5 fruit fly cellular contexts compared by ENCODE assay signal in genomic region chrX:20159679-20160140, dm6.
A peak's percentile ranks its signal among the peaks of the same experiment; 100 is the strongest.
TF ChIP-seq lines count a peak whose summit lies in the region.

Rab35 (minus strand) TSS chrX:20159872.

- TF ChIP-seq CTCF in whole organism, embryonic (GFP tag; optimal IDR thresholded peaks at IDR 0.05; lab: Kevin White, UChicago): no peak

TF ChIP-seq in whole organism, adult, 20 proteins besides CTCF, POLR2A, EP300 and RAD21:
- TF ChIP-seq cnc (optimal IDR thresholded peaks at IDR 0.05; lab: Kevin White, UChicago) (no peak), Crg-1 (GFP tag; optimal IDR thresholded peaks at IDR 0.05; lab: Kevin White, UChicago) (peak; percentile 30), CG7101 (tag; optimal IDR thresholded peaks at IDR 0.05; lab: Kevin White, UChicago) (peak; percentile 5), toe (GFP tag; optimal IDR thresholded peaks at IDR 0.05; lab: Kevin White, UChicago) (peak; percentile 50), ovo (GFP tag; optimal IDR thresholded peaks at IDR 0.05; lab: Kevin White, UChicago) (no peak), CG5204 (GFP tag; optimal IDR thresholded peaks at IDR 0.05; lab: Kevin White, UChicago) (peak; percentile 17), CG11617 (GFP tag; optimal IDR thresholded peaks at IDR 0.05; lab: Kevin White, UChicago) (no peak), bab1 (GFP tag; optimal IDR thresholded peaks at IDR 0.05; lab: Kevin White, UChicago) (peak; percentile 2), Hr96 (GFP tag; optimal IDR thresholded peaks at IDR 0.05; lab: Kevin White, UChicago) (no peak), pad (GFP tag; optimal IDR thresholded peaks at IDR 0.05; lab: Kevin White, UChicago) (peak; percentile 35), cic (GFP tag; optimal IDR thresholded peaks at IDR 0.05; lab: Kevin White, UChicago) (no peak), CG14711 (tag; optimal IDR thresholded peaks at IDR 0.05; lab: Kevin White, UChicago) (peak; percentile 9), CG1620 (GFP tag; optimal IDR thresholded peaks at IDR 0.05; lab: Kevin White, UChicago) (peak; percentile 74), Mnt (GFP tag; optimal IDR thresholded peaks at IDR 0.05; lab: Kevin White, UChicago) (peak; percentile 14), CG33017 (tag; optimal IDR thresholded peaks at IDR 0.05; lab: Kevin White, UChicago) (no peak)

TF ChIP-seq in whole organism, embryonic, 481 proteins besides CTCF, POLR2A, EP300 and RAD21 (continues in another document):
- TF ChIP-seq inv (GFP tag; IDR thresholded peaks at IDR 0.05; lab: Robert Waterston, UW; ENCODE audit: partially characterized antibody): peak; percentile 95
- TF ChIP-seq CG7963 (GFP tag; IDR thresholded peaks at IDR 0.05; lab: Robert Waterston, UW; ENCODE audit: partially characterized antibody): peak; percentile 86
- TF ChIP-seq HHEX (GFP tag; optimal IDR thresholded peaks at IDR 0.05; lab: Kevin White, UChicago): no peak
- TF ChIP-seq Dbx (GFP tag; IDR thresholded peaks at IDR 0.05; lab: Robert Waterston, UW): peak; percentile 41; the same call in 1 of the 3 replicates
- peak; percentile 47 for TF ChIP-seq CG30403 (GFP tag; optimal IDR thresholded peaks at IDR 0.05; lab: Kevin White, UChicago)
- TF ChIP-seq Hsf (GFP tag; optimal IDR thresholded peaks at IDR 0.05; lab: Kevin White, UChicago): peak; percentile 12
- peak; percentile 54 for TF ChIP-seq stwl (tag; optimal IDR thresholded peaks at IDR 0.05; lab: Kevin White, UChicago)
- TF ChIP-seq salm (tag; optimal IDR thresholded peaks at IDR 0.05; lab: Kevin White, UChicago): no peak
- TF ChIP-seq Ssrp (tag; optimal IDR thresholded peaks at IDR 0.05; lab: Kevin White, UChicago): no peak
- peak; percentile 91 for TF ChIP-seq amos (GFP tag; IDR thresholded peaks at IDR 0.05; lab: Robert Waterston, UW; ENCODE audit: partially characterized antibody)
- peak; percentile 96 for TF ChIP-seq Scr (GFP tag; IDR thresholded peaks at IDR 0.05; lab: Robert Waterston, UW; ENCODE audit: partially characterized antibody)
- peak; percentile 92 for TF ChIP-seq Sry-δ (GFP tag; optimal IDR thresholded peaks at IDR 0.05; lab: Kevin White, UChicago)
- no peak for TF ChIP-seq z (GFP tag; IDR thresholded peaks at IDR 0.05; lab: Robert Waterston, UW)
- peak; percentile 1 for TF ChIP-seq CG13424 (tag; optimal IDR thresholded peaks at IDR 0.05; lab: Kevin White, UChicago)
- TF ChIP-seq bcd (GFP tag; optimal IDR thresholded peaks at IDR 0.05; lab: Kevin White, UChicago): peak; percentile 0
- TF ChIP-seq CG14860 (GFP tag; IDR thresholded peaks at IDR 0.05; lab: Robert Waterston, UW; ENCODE audit: partially characterized antibody): peak; percentile 93
- no peak for TF ChIP-seq CG18011 (GFP tag; optimal IDR thresholded peaks at IDR 0.05; lab: Kevin White, UChicago)
- TF ChIP-seq CG10654 (GFP tag; optimal IDR thresholded peaks at IDR 0.05; lab: Kevin White, UChicago): peak; percentile 3

TF ChIP-seq in whole organism, prepupa, 60 proteins besides CTCF, POLR2A, EP300 and RAD21:
- TF ChIP-seq CG10631 (GFP tag; optimal IDR thresholded peaks at IDR 0.05; lab: Kevin White, UChicago) (peak; percentile 25), Hr39 (GFP tag; optimal IDR thresholded peaks at IDR 0.05; lab: Kevin White, UChicago) (peak; percentile 16), CG11294 (GFP tag; IDR thresholded peaks at IDR 0.05; lab: Robert Waterston, UW) (no peak), Eip78C (GFP tag; lab: Kevin White, UChicago) (peak; percentile 34), topi (GFP tag; optimal IDR thresholded peaks at IDR 0.05; lab: Kevin White, UChicago) (peak; percentile 11), esn (GFP tag; optimal IDR thresholded peaks at IDR 0.05; lab: Kevin White, UChicago) (peak; percentile 22), CG31627 (GFP tag; optimal IDR thresholded peaks at IDR 0.05; lab: Kevin White, UChicago) (no peak), CG6792 (GFP tag; optimal IDR thresholded peaks at IDR 0.05; lab: Kevin White, UChicago) (no peak), OdsH (GFP tag; optimal IDR thresholded peaks at IDR 0.05; lab: Kevin White, UChicago) (peak; percentile 6), Met (GFP tag; optimal IDR thresholded peaks at IDR 0.05; lab: Kevin White, UChicago) (no peak), CG11902 (GFP tag; optimal IDR thresholded peaks at IDR 0.05; lab: Kevin White, UChicago) (no peak), svp (GFP tag; lab: Kevin White, UChicago) (peak; percentile 24), cyc (GFP tag; optimal IDR thresholded peaks at IDR 0.05; lab: Kevin White, UChicago) (peak; percentile 4)

TF ChIP-seq in whole organism, pupa, 21 proteins besides CTCF, POLR2A, EP300 and RAD21:
- peak; percentile 3 for TF ChIP-seq CG15710 (tag; optimal IDR thresholded peaks at IDR 0.05; lab: Kevin White, UChicago)
- TF ChIP-seq EcR (GFP tag; optimal IDR thresholded peaks at IDR 0.05; lab: Kevin White, UChicago): no peak
- TF ChIP-seq CG10348 (GFP tag; IDR thresholded peaks at IDR 0.05; lab: Robert Waterston, UW): no peak
- TF ChIP-seq fd96Ca (GFP tag; IDR thresholded peaks at IDR 0.05; lab: Robert Waterston, UW): no peak
- no peak for TF ChIP-seq Ets98B (GFP tag; IDR thresholded peaks at IDR 0.05; lab: Robert Waterston, UW)
- 0 out of 3 replicates have a peak, but pooled peaks have one; percentile 20 for TF ChIP-seq CG4496 (GFP tag; IDR thresholded peaks at IDR 0.05; lab: Robert Waterston, UW)

TF ChIP-seq in whole organism, wandering third instar larva, 38 proteins besides CTCF, POLR2A, EP300 and RAD21:
- TF ChIP-seq dsf (GFP tag; optimal IDR thresholded peaks at IDR 0.05; lab: Kevin White, UChicago; ENCODE audit: borderline replicate concordance): peak; percentile 4
- peak; percentile 2 for TF ChIP-seq sage (GFP tag; optimal IDR thresholded peaks at IDR 0.05; lab: Kevin White, UChicago)
- TF ChIP-seq Dif (GFP tag; optimal IDR thresholded peaks at IDR 0.05; lab: Kevin White, UChicago; ENCODE audit: partially characterized antibody): no peak
- TF ChIP-seq OdsH (GFP tag; optimal IDR thresholded peaks at IDR 0.05; lab: Kevin White, UChicago): no peak
- TF ChIP-seq Jra (GFP tag; optimal IDR thresholded peaks at IDR 0.05; lab: Kevin White, UChicago): peak; percentile 40
- TF ChIP-seq sv (GFP tag; optimal IDR thresholded peaks at IDR 0.05; lab: Kevin White, UChicago): peak; percentile 24
- TF ChIP-seq rgr (GFP tag; optimal IDR thresholded peaks at IDR 0.05; lab: Kevin White, UChicago): peak; percentile 17
- TF ChIP-seq foxo (GFP tag; optimal IDR thresholded peaks at IDR 0.05; lab: Kevin White, UChicago): peak in 1 of 2 experiments; percentile 0
- peak; percentile 43 for TF ChIP-seq Hnf4 (GFP tag; optimal IDR thresholded peaks at IDR 0.05; lab: Kevin White, UChicago)
- TF ChIP-seq jim (GFP tag; optimal IDR thresholded peaks at IDR 0.05; lab: Kevin White, UChicago): no peak
- peak; percentile 29 for TF ChIP-seq h (GFP tag; optimal IDR thresholded peaks at IDR 0.05; lab: Kevin White, UChicago)
